Worm (Caenorhabditis elegans) whole organism, L3 larva: Measurements from ENCODE around the gene C07A9.13.
"Not testable (repeated sequence)": the region's sequence is repeated elsewhere in the genome, so short reads cannot be mapped to it uniquely, and the experiment has no call there.

Source experiments
- R02D3.7 ChIP-seq: fragments of 150-350 bp; optimal IDR thresholded peaks from 2 replicates; lab custom pipeline; 2014; ENCODE audit warnings: missing biosample characterization, missing genetic modification characterization
- ZK546.5 ChIP-seq: sonication (generic microtip); optimal IDR thresholded peaks from 2 replicates; lab custom pipeline; 2017; ENCODE audit warnings: missing biosample characterization, missing genetic modification characterization
- aly-2 ChIP-seq: fragments of 150-350 bp; optimal IDR thresholded peaks from 2 replicates; lab custom pipeline; 2014; ENCODE audit warnings: missing biosample characterization, missing genetic modification characterization
- ama-1 ChIP-seq: fragments of 150-350 bp; optimal IDR thresholded peaks from 2 replicates; lab custom pipeline; 2018
- ceh-16 ChIP-seq: sonication (generic microtip); optimal IDR thresholded peaks from 2 replicates; lab custom pipeline; 2017; ENCODE audit warnings: missing biosample characterization, missing genetic modification characterization
- ceh-28 ChIP-seq: fragments of 150-350 bp; optimal IDR thresholded peaks from 2 replicates; lab custom pipeline; 2014; ENCODE audit warnings: missing biosample characterization, missing genetic modification reagents, missing genetic modification characterization
- ceh-82 ChIP-seq: fragments of 150-350 bp; optimal IDR thresholded peaks from 2 replicates; lab custom pipeline; 2014; ENCODE audit warnings: missing biosample characterization, missing genetic modification characterization
- ceh-9 ChIP-seq: sonication (generic microtip); optimal IDR thresholded peaks from 2 replicates; lab custom pipeline; 2018; ENCODE audit warnings: missing biosample characterization, missing genetic modification characterization
- daf-12 ChIP-seq: fragments of 150-350 bp; optimal IDR thresholded peaks from 2 replicates; lab custom pipeline; 2014; ENCODE audit warnings: missing biosample characterization, missing genetic modification reagents, missing genetic modification characterization
- egl-27 ChIP-seq: sonication (generic microtip); optimal IDR thresholded peaks from 4 replicates; lab custom pipeline; 2017; ENCODE audit warnings: missing biosample characterization, missing genetic modification reagents, missing genetic modification characterization
- egl-5 ChIP-seq: fragments of 150-350 bp; optimal IDR thresholded peaks from 2 replicates; lab custom pipeline; 2017; ENCODE audit warnings: missing biosample characterization, missing genetic modification reagents, missing genetic modification characterization, inconsistent platforms
- elt-3 ChIP-seq, 3 experiments: fragments of 150-350 bp in 1 of 3; sonication (generic microtip) in 2 of 3; optimal IDR thresholded peaks; 2 replicates in 2 of 3; 4 replicates in 1 of 3; lab custom pipeline; 2014 to 2017; ENCODE audit warnings: missing biosample characterization in 3 of 3, missing genetic modification characterization in 3 of 3
- eor-1 ChIP-seq, 2 experiments: fragments of 150-350 bp; optimal IDR thresholded peaks; 2 replicates each; lab custom pipeline; 2014 to 2018; ENCODE audit warnings: missing biosample characterization in 2 of 2, missing genetic modification characterization in 2 of 2
- fkh-2 ChIP-seq: fragments of 150-350 bp; optimal IDR thresholded peaks from 2 replicates; lab custom pipeline; 2014; ENCODE audit warnings: missing biosample characterization, missing genetic modification reagents, missing genetic modification characterization
- fos-1 ChIP-seq: fragments of 150-350 bp; optimal IDR thresholded peaks from 2 replicates; lab custom pipeline; 2014; ENCODE audit warnings: missing biosample characterization, missing genetic modification characterization
- hmg-11 ChIP-seq: sonication (generic microtip); optimal IDR thresholded peaks from 2 replicates; lab custom pipeline; 2016; ENCODE audit warnings: missing genetic modification characterization, missing compliant biosample characterization
- jun-1 ChIP-seq: fragments of 150-350 bp; optimal IDR thresholded peaks from 2 replicates; lab custom pipeline; 2014; ENCODE audit warnings: missing biosample characterization, missing genetic modification reagents, missing genetic modification characterization
- lin-15B ChIP-seq: fragments of 150-350 bp; optimal IDR thresholded peaks from 2 replicates; lab custom pipeline; 2014; ENCODE audit warnings: missing biosample characterization, missing genetic modification characterization
- lin-39 ChIP-seq: fragments of 150-350 bp; optimal IDR thresholded peaks from 2 replicates; lab custom pipeline; 2018; ENCODE audit warnings: missing biosample characterization, missing genetic modification reagents, missing genetic modification characterization
- lsy-12 ChIP-seq: sonication (generic microtip); optimal IDR thresholded peaks from 2 replicates; lab custom pipeline; 2016; ENCODE audit warnings: mild to moderate bottlenecking, missing genetic modification characterization, missing compliant biosample characterization
- mdl-1 ChIP-seq: fragments of 150-350 bp; optimal IDR thresholded peaks from 2 replicates; lab custom pipeline; 2014; ENCODE audit warnings: missing biosample characterization, missing genetic modification characterization
- nfya-1 ChIP-seq: sonication (generic microtip); optimal IDR thresholded peaks from 2 replicates; lab custom pipeline; 2017; ENCODE audit warnings: missing genetic modification characterization, mild to moderate bottlenecking, missing compliant biosample characterization, antibody characterized with exemption, moderate library complexity; ENCODE audit not compliant: insufficient read depth
- nhr-12 ChIP-seq: fragments of 150-350 bp; optimal IDR thresholded peaks from 2 replicates; lab custom pipeline; 2014; ENCODE audit warnings: missing biosample characterization, missing genetic modification characterization
- nhr-23 ChIP-seq: fragments of 150-350 bp; optimal IDR thresholded peaks from 2 replicates; lab custom pipeline; 2014; ENCODE audit warnings: missing biosample characterization, missing genetic modification reagents, missing genetic modification characterization
- nhr-237 ChIP-seq: fragments of 150-350 bp; optimal IDR thresholded peaks from 2 replicates; lab custom pipeline; 2014; ENCODE audit warnings: missing biosample characterization, missing genetic modification characterization
- nhr-25 ChIP-seq: sonication (generic microtip); optimal IDR thresholded peaks from 2 replicates; lab custom pipeline; 2017; ENCODE audit warnings: missing biosample characterization, missing genetic modification characterization
- nhr-28 ChIP-seq: fragments of 150-350 bp; optimal IDR thresholded peaks from 2 replicates; lab custom pipeline; 2014; ENCODE audit warnings: missing biosample characterization, missing genetic modification characterization
- nhr-43 ChIP-seq: sonication (generic microtip); optimal IDR thresholded peaks from 2 replicates; lab custom pipeline; 2016; ENCODE audit warnings: mild to moderate bottlenecking, missing genetic modification characterization, missing compliant biosample characterization; ENCODE audit not compliant: poor library complexity, severe bottlenecking
- nhr-67 ChIP-seq: fragments of 150-350 bp; optimal IDR thresholded peaks from 2 replicates; lab custom pipeline; 2014; ENCODE audit warnings: missing biosample characterization, missing genetic modification characterization
- nhr-76 ChIP-seq: fragments of 150-350 bp; sonication (generic microtip); optimal IDR thresholded peaks from 5 replicates; lab custom pipeline; 2014; ENCODE audit warnings: missing biosample characterization, missing genetic modification characterization
- nhr-77 ChIP-seq: fragments of 150-350 bp; optimal IDR thresholded peaks from 2 replicates; lab custom pipeline; 2014; ENCODE audit warnings: missing biosample characterization, missing genetic modification characterization
- pha-4 ChIP-seq: fragments of 150-350 bp; optimal IDR thresholded peaks from 2 replicates; lab custom pipeline; 2014; ENCODE audit warnings: missing biosample characterization, missing genetic modification reagents, missing genetic modification characterization
- pqm-1 ChIP-seq: fragments of 150-350 bp; optimal IDR thresholded peaks from 2 replicates; lab custom pipeline; 2017; ENCODE audit warnings: missing biosample characterization, missing genetic modification characterization, inconsistent platforms
- sea-2 ChIP-seq: fragments of 150-350 bp; sonication (generic microtip); optimal IDR thresholded peaks from 4 replicates; lab custom pipeline; 2014; ENCODE audit warnings: missing biosample characterization, missing genetic modification reagents, missing genetic modification characterization
- skn-1 ChIP-seq: fragments of 150-350 bp; optimal IDR thresholded peaks from 2 replicates; lab custom pipeline; 2014; ENCODE audit warnings: missing biosample characterization, missing genetic modification characterization
- snpc-4 ChIP-seq: fragments of 150-350 bp; optimal IDR thresholded peaks from 2 replicates; lab custom pipeline; 2014; ENCODE audit warnings: missing biosample characterization, missing genetic modification characterization
- tbx-2 ChIP-seq: sonication (generic microtip); optimal IDR thresholded peaks from 2 replicates; lab custom pipeline; 2016; ENCODE audit warnings: mild to moderate bottlenecking, missing genetic modification characterization, missing compliant biosample characterization
- unc-39 ChIP-seq: sonication (generic microtip); optimal IDR thresholded peaks from 4 replicates; lab custom pipeline; 2017; ENCODE audit warnings: missing biosample characterization, missing genetic modification characterization
- unc-62 ChIP-seq: fragments of 150-350 bp; sonication (generic microtip); optimal IDR thresholded peaks from 4 replicates; lab custom pipeline; 2014; ENCODE audit warnings: missing biosample characterization, missing genetic modification reagents, missing genetic modification characterization
- zag-1 ChIP-seq: fragments of 150-350 bp; optimal IDR thresholded peaks from 2 replicates; lab custom pipeline; 2014; ENCODE audit warnings: missing biosample characterization, missing genetic modification characterization
- ztf-11 ChIP-seq: fragments of 150-350 bp; optimal IDR thresholded peaks from 2 replicates; lab custom pipeline; 2014; ENCODE audit warnings: missing biosample characterization, missing genetic modification characterization
- ztf-4 ChIP-seq: fragments of 150-350 bp; optimal IDR thresholded peaks from 2 replicates; lab custom pipeline; 2014; ENCODE audit warnings: missing biosample characterization, missing genetic modification characterization

C07A9.13 gene

ce11 chrIII:9685959-9686358 lies 4.9 kb upstream of the C07A9.13 start, which contains the start of gene C07A9.10:
TSS of gene C07A9.10 (minus strand) at chrIII:9686059.
- TF ChIP-seq nhr-28 (no peak), jun-1 (no peak), nfya-1 (tag; lab: Kevin White, UChicago) (no peak), ztf-11 (no peak)

- not testable (repeated sequence) for TF ChIP-seq egl-5, pqm-1, pha-4 (tag; lab: Kevin White, UChicago)
Measured at ce11 chrIII:9682729-9683128, 1.6 kb upstream of the C07A9.13 start, which contains the start of gene C07A9.5. TSS of gene C07A9.5 (minus strand) at chrIII:9682829.

ce11 chrIII:9678819-9679218 lies 2.3 kb downstream of the C07A9.13 start, which contains the start of gene ugt-60:
TSS of gene ugt-60 (minus strand) at chrIII:9679051.
- no peak for TF ChIP-seq ztf-11
- no peak for TF ChIP-seq mdl-1 (tag; lab: Kevin White, UChicago)
- no peak for TF ChIP-seq nhr-67 (tag; lab: Kevin White, UChicago)
- peak in 1 of 3 experiments; percentile 10 for TF ChIP-seq elt-3 (tag; optimal IDR thresholded peaks at IDR 0.05; lab: Kevin White, UChicago)

- no peak for TF ChIP-seq fkh-2 (tag; lab: Kevin White, UChicago)
- no peak for TF ChIP-seq zag-1 (tag; lab: Kevin White, UChicago)
- no peak for TF ChIP-seq nhr-237
- no peak for TF ChIP-seq lin-39 (tag; lab: Kevin White, UChicago)
- TF ChIP-seq jun-1 = no peak
- TF ChIP-seq egl-27 (tag; lab: Kevin White, UChicago) = no peak
- no peak for TF ChIP-seq hmg-11 (tag; lab: Kevin White, UChicago)
- TF ChIP-seq, all 47 proteins: peak for 0
Measured at ce11 chrIII:9669546-9669945, 11.6 kb downstream of the C07A9.13 start.

- no peak for TF ChIP-seq elt-3 (tag; optimal IDR thresholded peaks at IDR 0.05; lab: Kevin White, UChicago)
- TF ChIP-seq nhr-12 = no peak
- no peak for TF ChIP-seq R02D3.7 (tag; lab: Kevin White, UChicago)
- no peak for TF ChIP-seq fkh-2 (tag; lab: Kevin White, UChicago)
- peak; percentile 27 for TF ChIP-seq egl-5 (tag; lab: Kevin White, UChicago)
- peak; percentile 53 for TF ChIP-seq snpc-4
- peak; percentile 97 for TF ChIP-seq hmg-11 (tag; lab: Kevin White, UChicago)
- TF ChIP-seq ama-1 (lab: Kevin White, UChicago) = no peak
- TF ChIP-seq lsy-12 (tag; lab: Kevin White, UChicago) = peak; percentile 26
- TF ChIP-seq ztf-11 = no peak
- no peak for TF ChIP-seq nhr-76 (tag; lab: Kevin White, UChicago)
- TF ChIP-seq nhr-28 = no peak
- TF ChIP-seq ztf-4 = no peak
- no peak for TF ChIP-seq ZK546.5 (tag; lab: Kevin White, UChicago)
- TF ChIP-seq nfya-1 (tag; lab: Kevin White, UChicago) = peak; percentile 89
- no peak for TF ChIP-seq ceh-9 (tag; lab: Kevin White, UChicago)
- no peak for TF ChIP-seq nhr-77
- no peak for TF ChIP-seq skn-1 (tag; lab: Kevin White, UChicago)
- TF ChIP-seq nhr-25 (tag; lab: Kevin White, UChicago) = peak; percentile 65
- no peak for TF ChIP-seq eor-1 (tag; optimal IDR thresholded peaks at IDR 0.05; lab: Kevin White, UChicago)
- TF ChIP-seq ceh-82 (tag; lab: Kevin White, UChicago) = no peak
- no peak for TF ChIP-seq aly-2 (tag; lab: Kevin White, UChicago)
- peak; percentile 31 for TF ChIP-seq unc-62 (GFP tag; lab: Kevin White, UChicago)
- TF ChIP-seq zag-1 (tag; lab: Kevin White, UChicago) = no peak
- TF ChIP-seq lin-15B (tag; lab: Kevin White, UChicago) = peak; percentile 32
- peak; percentile 35 for TF ChIP-seq mdl-1 (tag; lab: Kevin White, UChicago)
- no peak for TF ChIP-seq fos-1
- TF ChIP-seq tbx-2 (tag; lab: Kevin White, UChicago) = peak; percentile 50
- TF ChIP-seq pqm-1 (tag; lab: Kevin White, UChicago) = peak; percentile 24
- peak; percentile 31 for TF ChIP-seq ceh-28 (tag; lab: Kevin White, UChicago)
- no peak for TF ChIP-seq sea-2 (GFP tag; lab: Kevin White, UChicago)
- no peak for TF ChIP-seq daf-12 (tag; lab: Kevin White, UChicago)
- TF ChIP-seq nhr-23 (tag; lab: Kevin White, UChicago) = peak; percentile 35
- TF ChIP-seq unc-39 = no peak
- no peak for TF ChIP-seq nhr-237
- TF ChIP-seq pha-4 (tag; lab: Kevin White, UChicago) = peak; percentile 70
- peak; percentile 46 for TF ChIP-seq nhr-43 (tag; lab: Kevin White, UChicago)
- TF ChIP-seq egl-27 (tag; lab: Kevin White, UChicago) = peak; percentile 39
- no peak for TF ChIP-seq ceh-16
- peak; percentile 34 for TF ChIP-seq jun-1
Measured at ce11 chrIII:9667591-9668265, 13.4 kb downstream of the C07A9.13 start, which contains the start of gene C07A9.9. TSS of gene C07A9.9 (minus strand) at chrIII:9667641.
